Worm (Caenorhabditis elegans): ENCODE data around the gene F25H8.2.

F25H8.2 gene

DNA sequence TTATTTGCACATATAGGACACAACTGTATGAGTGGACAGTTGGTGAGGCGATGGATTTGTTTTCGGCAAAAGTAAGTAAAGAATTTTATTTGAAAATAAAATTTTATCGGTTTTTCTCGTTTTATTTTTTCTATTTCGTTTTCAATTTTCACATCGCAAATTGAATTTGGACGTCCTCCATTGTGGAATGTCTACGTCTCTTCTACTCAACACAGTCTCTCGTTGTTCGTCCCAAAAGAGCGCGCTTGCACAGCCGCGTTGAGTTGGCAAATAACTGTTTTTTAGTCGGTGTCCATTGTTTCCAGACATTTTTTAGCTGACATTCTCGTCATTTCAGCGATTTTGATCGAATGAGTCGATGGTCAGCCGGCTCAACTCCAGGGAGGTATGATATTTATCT, 32.8 kb upstream of the F25H8.2 start:
- TF ChIP-seq nhr-28 (tag; optimal IDR thresholded peaks at IDR 0.05) = no peak
- no peak for TF ChIP-seq blmp-1 (tag; optimal IDR thresholded peaks at IDR 0.05)
- TF ChIP-seq lin-32 (GFP tag; optimal IDR thresholded peaks at IDR 0.05) = no peak
- peak; percentile 93 for TF ChIP-seq ces-1 (GFP tag; optimal IDR thresholded peaks at IDR 0.05)
- TF ChIP-seq hlh-1 (tag; optimal IDR thresholded peaks at IDR 0.05) = no peak
- TF ChIP-seq sem-2 (GFP tag; optimal IDR thresholded peaks at IDR 0.05) = no peak
- no peak for TF ChIP-seq elt-3 (tag; optimal IDR thresholded peaks at IDR 0.05)
- no peak for TF ChIP-seq zip-8 (tag; optimal IDR thresholded peaks at IDR 0.05)
- no peak for TF ChIP-seq unc-62 (GFP tag; optimal IDR thresholded peaks at IDR 0.05)
- TF ChIP-seq M03D4.4 (tag; optimal IDR thresholded peaks at IDR 0.05) = no peak
- TF ChIP-seq cnd-1 (tag; optimal IDR thresholded peaks at IDR 0.05) = no peak
- no peak for TF ChIP-seq lin-13 (tag; optimal IDR thresholded peaks at IDR 0.05)
- TF ChIP-seq drap-1 (GFP tag; optimal IDR thresholded peaks at IDR 0.05) = no peak
- TF ChIP-seq unc-120 (tag; optimal IDR thresholded peaks at IDR 0.05; ENCODE audit: poor library complexity, severe bottlenecking) = peak; percentile 3
- no peak for TF ChIP-seq ham-2 (GFP tag; optimal IDR thresholded peaks at IDR 0.05)
- no peak for TF ChIP-seq ceh-43 (GFP tag; optimal IDR thresholded peaks at IDR 0.05)

DNA sequence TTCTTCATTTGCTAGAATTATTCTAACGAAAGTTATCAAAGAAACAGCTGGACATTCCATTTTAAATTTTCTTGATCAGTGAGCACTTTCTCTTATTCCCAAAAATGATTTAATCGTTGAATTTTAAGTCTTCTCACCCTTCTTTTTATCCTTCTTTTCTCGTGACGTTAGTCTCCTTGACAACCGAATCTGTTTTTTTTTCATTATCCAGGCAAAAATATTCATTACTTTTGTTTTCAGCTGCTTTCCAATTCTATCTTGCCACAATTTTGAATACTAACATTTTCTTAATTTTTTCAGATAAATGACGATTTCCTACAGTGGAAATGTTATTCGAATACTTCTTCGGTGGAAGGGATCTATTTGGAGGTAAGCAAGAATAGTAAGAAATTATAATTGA, 28.4 kb upstream of the F25H8.2 start, which contains the start of gene best-13:
Gene best-13, plus strand, starts transcription at position 301 of the 400 bp plus-strand sequence.
- no peak for TF ChIP-seq nhr-28 (tag; optimal IDR thresholded peaks at IDR 0.05)

DNA sequence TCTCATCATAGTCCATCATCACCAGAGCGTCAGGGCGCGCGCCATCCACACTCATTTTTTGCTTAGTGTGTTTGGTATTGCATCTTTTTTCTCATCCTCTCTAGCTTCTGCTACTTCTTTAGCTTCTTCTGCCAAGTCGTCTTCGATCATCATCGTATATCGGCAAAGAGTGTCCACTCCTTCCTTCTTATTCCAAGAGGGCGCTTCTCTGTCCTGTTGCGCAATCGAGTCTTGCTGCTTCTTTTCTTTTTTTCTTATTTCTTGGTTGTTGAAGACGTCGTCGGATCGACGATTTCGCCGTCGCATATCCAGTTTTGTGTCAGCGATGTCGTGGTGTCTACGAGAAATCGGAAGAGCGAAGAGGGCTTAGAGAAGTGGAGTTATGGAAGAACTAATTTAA, 19.0 kb upstream of the F25H8.2 start:
- peak; percentile 4 for TF ChIP-seq zip-8 (tag; optimal IDR thresholded peaks at IDR 0.05)
- TF ChIP-seq pha-4 (tag; optimal IDR thresholded peaks at IDR 0.05) = no peak

DNA sequence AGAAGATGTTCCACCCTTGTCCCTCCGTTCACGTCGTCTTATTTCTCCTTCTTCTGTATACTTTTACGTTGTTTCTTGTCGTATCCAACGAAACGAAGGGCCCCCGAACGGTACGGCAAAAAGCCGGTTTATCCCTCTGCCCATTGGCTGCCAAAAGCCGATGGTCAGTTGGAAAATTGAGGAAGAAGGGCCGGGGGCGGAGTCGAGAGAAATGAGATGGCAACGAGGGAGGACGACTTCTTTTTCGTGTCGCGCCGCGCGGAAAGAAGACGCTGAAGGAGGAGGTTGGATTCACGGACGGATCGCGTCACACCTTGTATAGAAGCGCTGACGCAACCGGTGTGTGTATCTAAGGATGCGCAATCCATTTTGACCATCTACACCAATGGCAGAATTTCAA, 16.9 kb upstream of the F25H8.2 start:
- TF ChIP-seq mls-2 (tag; optimal IDR thresholded peaks at IDR 0.05) (no peak), zip-8 (tag; optimal IDR thresholded peaks at IDR 0.05) (no peak), nhr-28 (tag; optimal IDR thresholded peaks at IDR 0.05) (no peak), unc-62 (GFP tag; optimal IDR thresholded peaks at IDR 0.05) (no peak), unc-120 (tag; optimal IDR thresholded peaks at IDR 0.05; ENCODE audit: poor library complexity, severe bottlenecking) (no peak), hlh-1 (tag; optimal IDR thresholded peaks at IDR 0.05) (no peak), nhr-237 (tag; optimal IDR thresholded peaks at IDR 0.05) (no peak)

DNA sequence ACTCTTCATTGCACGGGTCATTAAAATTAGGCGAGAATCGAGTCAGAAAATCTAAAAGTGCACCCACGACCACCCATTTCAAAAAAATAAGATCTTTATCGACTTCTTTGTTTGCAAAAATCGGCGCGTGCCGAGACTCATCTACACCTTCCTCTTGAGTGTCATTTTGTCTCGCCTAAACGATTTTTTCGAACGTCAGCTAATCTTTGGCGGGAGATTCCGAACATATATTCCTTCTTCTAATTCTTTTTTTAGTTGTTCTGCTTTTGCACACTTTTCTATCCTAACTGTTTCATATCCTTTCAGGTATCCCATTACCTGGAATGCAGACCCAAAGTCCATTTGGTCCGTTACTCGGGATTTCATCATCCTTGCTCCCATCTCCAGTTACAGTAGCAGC, 15.8 kb upstream of the F25H8.2 start, which contains the start of gene bed-3:
Gene bed-3, plus strand, starts transcription at position 301 of the 400 bp plus-strand sequence.
- TF ChIP-seq nhr-28 (tag; optimal IDR thresholded peaks at IDR 0.05) = no peak
- no peak for TF ChIP-seq unc-62 (GFP tag; optimal IDR thresholded peaks at IDR 0.05)
- TF ChIP-seq nhr-12 (tag; optimal IDR thresholded peaks at IDR 0.05) = no peak
- no peak for TF ChIP-seq zip-8 (tag; optimal IDR thresholded peaks at IDR 0.05)
- TF ChIP-seq lin-13 (tag; optimal IDR thresholded peaks at IDR 0.05) = no peak
- TF ChIP-seq ces-1 (GFP tag; optimal IDR thresholded peaks at IDR 0.05) = no peak
- no peak for TF ChIP-seq elt-3 (tag; optimal IDR thresholded peaks at IDR 0.05)
- no peak for TF ChIP-seq lin-32 (GFP tag; optimal IDR thresholded peaks at IDR 0.05)
- TF ChIP-seq nhr-237 (tag; optimal IDR thresholded peaks at IDR 0.05) = no peak
- TF ChIP-seq M03D4.4 (tag; optimal IDR thresholded peaks at IDR 0.05) = no peak
- no peak for TF ChIP-seq mab-5 (tag; optimal IDR thresholded peaks at IDR 0.05)
- TF ChIP-seq nhr-76 (tag; optimal IDR thresholded peaks at IDR 0.05) = no peak

DNA sequence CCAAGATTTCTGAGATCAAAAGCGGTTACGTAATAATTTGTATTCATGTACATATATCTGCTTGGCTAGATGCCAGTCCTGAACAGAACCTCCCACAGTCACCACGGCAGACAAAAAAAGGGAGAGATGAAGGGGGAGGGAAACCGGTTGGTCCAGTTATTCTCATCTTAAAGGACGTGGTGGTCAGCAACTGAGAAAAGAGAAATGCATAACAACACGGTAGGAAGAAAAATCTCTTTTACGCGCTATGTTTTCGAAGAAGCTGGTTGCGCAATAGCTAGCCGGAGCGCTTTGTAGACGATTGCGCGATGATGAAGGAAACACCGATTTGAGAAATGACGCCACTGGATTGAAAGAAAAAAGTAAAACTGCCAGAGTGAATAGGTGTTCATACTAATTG, 14.0 kb upstream of the F25H8.2 start:
- no peak for TF ChIP-seq drap-1 (GFP tag; optimal IDR thresholded peaks at IDR 0.05)
- peak; percentile 78 for TF ChIP-seq zip-8 (tag; optimal IDR thresholded peaks at IDR 0.05)

DNA sequence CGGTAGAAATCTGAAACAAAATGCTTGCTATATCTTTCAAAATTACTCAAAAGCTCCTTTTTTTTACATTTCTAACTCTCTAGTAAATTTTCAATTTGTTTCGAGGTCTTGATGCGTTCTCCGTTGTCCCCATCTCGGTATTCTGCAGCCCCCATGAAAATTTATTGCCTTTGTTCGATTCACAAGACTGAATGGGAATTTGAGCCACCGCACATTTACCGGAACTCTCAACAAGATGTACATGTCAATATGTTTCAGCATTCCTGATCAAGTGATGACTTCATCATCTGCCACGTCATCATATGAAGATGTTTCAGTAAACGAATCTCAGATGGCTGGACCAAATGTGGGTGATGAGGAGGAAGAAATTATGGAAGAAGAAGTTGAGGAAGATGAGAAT, 11.6 kb upstream of the F25H8.2 start:
- TF ChIP-seq blmp-1 (tag; optimal IDR thresholded peaks at IDR 0.05) = no peak
- no peak for TF ChIP-seq pha-4 (tag; optimal IDR thresholded peaks at IDR 0.05)
- TF ChIP-seq unc-39 (tag; optimal IDR thresholded peaks at IDR 0.05) = no peak
- TF ChIP-seq ceh-83 (GFP tag; optimal IDR thresholded peaks at IDR 0.05) = no peak
- TF ChIP-seq nhr-237 (tag; optimal IDR thresholded peaks at IDR 0.05) = no peak
- no peak for TF ChIP-seq unc-62 (GFP tag; optimal IDR thresholded peaks at IDR 0.05)
- TF ChIP-seq lin-13 (tag; optimal IDR thresholded peaks at IDR 0.05) = no peak
- TF ChIP-seq mab-5 (tag; optimal IDR thresholded peaks at IDR 0.05) = no peak
- no peak for TF ChIP-seq sptf-1 (tag; optimal IDR thresholded peaks at IDR 0.05)

DNA sequence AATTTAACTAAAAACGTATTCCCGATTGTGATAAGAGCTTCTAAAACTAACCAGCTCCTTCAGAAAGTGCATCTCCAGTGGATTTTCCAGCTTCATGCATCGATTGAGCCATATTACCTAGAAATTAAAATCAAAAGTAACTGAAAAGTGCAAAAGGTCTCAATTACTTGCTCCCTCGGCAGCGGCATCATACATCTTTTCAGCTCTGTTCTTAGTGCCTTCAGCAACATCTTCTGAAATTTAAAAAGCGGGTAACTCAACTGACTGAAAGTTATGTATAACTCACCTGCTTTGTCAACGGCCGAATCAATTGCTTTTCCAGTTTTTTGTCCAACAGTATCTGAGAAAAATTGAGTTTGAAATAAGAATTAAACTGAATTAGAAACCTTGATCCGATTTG, 7.6 kb upstream of the F25H8.2 start:
- TF ChIP-seq blmp-1 (tag; optimal IDR thresholded peaks at IDR 0.05) = no peak
- TF ChIP-seq nhr-76 (tag; optimal IDR thresholded peaks at IDR 0.05) = no peak
